Worm (Caenorhabditis elegans) whole organism, L1 larva: ENCODE data around the gene nlp-11.

Source experiments
- blmp-1 ChIP-seq: fragments of 150-350 bp; optimal IDR thresholded peaks from 2 replicates; lab custom pipeline; 2014; ENCODE audit warnings: missing biosample characterization, missing genetic modification characterization
- ceh-82 ChIP-seq, 3 experiments: fragments of 150-350 bp in 1 of 3; sonication (generic microtip) in 2 of 3; optimal IDR thresholded peaks; 2 replicates each; lab custom pipeline; 2014 to 2017; ENCODE audit warnings: missing biosample characterization in 3 of 3, missing genetic modification characterization in 3 of 3
- ces-1 ChIP-seq: fragments of 150-350 bp; optimal IDR thresholded peaks from 2 replicates; lab custom pipeline; 2014; ENCODE audit warnings: missing biosample characterization, missing genetic modification reagents, missing genetic modification characterization
- fkh-8 ChIP-seq: sonication (generic microtip); optimal IDR thresholded peaks from 2 replicates; lab custom pipeline; 2016; ENCODE audit warnings: mild to moderate bottlenecking, missing genetic modification characterization, missing compliant biosample characterization
- lin-13 ChIP-seq: fragments of 150-350 bp; optimal IDR thresholded peaks from 2 replicates; lab custom pipeline; 2014; ENCODE audit warnings: missing biosample characterization, missing genetic modification reagents, missing genetic modification characterization
- lin-35 ChIP-seq, 2 experiments: fragments of 150-350 bp; optimal IDR thresholded peaks; 2 replicates each; lab custom pipeline; 2014; ENCODE audit warnings: missing biosample characterization in 2 of 2, missing genetic modification characterization in 2 of 2, missing genetic modification reagents in 2 of 2
- mab-9 ChIP-seq: fragments of 200-800 bp; sonication (Bioruptor generic); IDR thresholded peaks from 2 replicates; pipeline ENCODE4 v1.3.6; 2022; ENCODE audit warnings: missing genetic modification reagents, missing genetic modification characterization, missing compliant biosample characterization
- nhr-76 ChIP-seq: sonication (generic microtip); optimal IDR thresholded peaks from 2 replicates; lab custom pipeline; 2017; ENCODE audit warnings: missing biosample characterization, missing genetic modification characterization
- pax-3 ChIP-seq: fragments of 200-800 bp; sonication (Bioruptor generic); optimal IDR thresholded peaks from 2 replicates; lab custom pipeline; 2018; ENCODE audit warnings: mild to moderate bottlenecking, missing genetic modification characterization, moderate library complexity, missing compliant biosample characterization
- snpc-4 ChIP-seq: fragments of 150-350 bp; optimal IDR thresholded peaks from 2 replicates; lab custom pipeline; 2014; ENCODE audit warnings: missing biosample characterization, missing genetic modification characterization
- snu-23 ChIP-seq: sonication (generic microtip); optimal IDR thresholded peaks from 2 replicates; lab custom pipeline; 2016; ENCODE audit warnings: missing genetic modification characterization, missing compliant biosample characterization
- unc-130 ChIP-seq: fragments of 150-350 bp; optimal IDR thresholded peaks from 2 replicates; lab custom pipeline; 2017; ENCODE audit warnings: missing biosample characterization, missing genetic modification characterization, inconsistent platforms
- zag-1 ChIP-seq: fragments of 150-350 bp; optimal IDR thresholded peaks from 2 replicates; lab custom pipeline; 2014; ENCODE audit warnings: missing biosample characterization, missing genetic modification characterization
- ztf-11 ChIP-seq, 2 experiments: sonication (generic microtip); optimal IDR thresholded peaks; 2 replicates each; lab custom pipeline; 2016 to 2017; ENCODE audit warnings: missing genetic modification characterization in 2 of 2, missing biosample characterization in 1 of 2, missing compliant biosample characterization in 1 of 2

- no peak for TF ChIP-seq unc-130 (tag; lab: Kevin White, UChicago)
- TF ChIP-seq snpc-4, result no peak
- TF ChIP-seq ztf-11 (tag; optimal IDR thresholded peaks at IDR 0.05; lab: Kevin White, UChicago), result no peak
- TF ChIP-seq snu-23 (GFP tag; lab: Kevin White, UChicago), result no peak
- TF ChIP-seq ceh-82 (tag; optimal IDR thresholded peaks at IDR 0.05; lab: Kevin White, UChicago), result no peak
- TF ChIP-seq pax-3 (tag; lab: Kevin White, UChicago), result no peak
- TF ChIP-seq lin-13 (GFP tag; lab: Kevin White, UChicago), result no peak
- no peak for TF ChIP-seq mab-9
- no peak for TF ChIP-seq fkh-8 (tag; lab: Kevin White, UChicago)
- TF ChIP-seq blmp-1 (tag; lab: Kevin White, UChicago), result no peak
- TF ChIP-seq lin-35 (GFP tag; optimal IDR thresholded peaks at IDR 0.05; lab: Kevin White, UChicago), result no peak
- TF ChIP-seq nhr-76 (tag; lab: Kevin White, UChicago), result no peak
- no peak for TF ChIP-seq zag-1
- peak; percentile 18 for TF ChIP-seq ces-1
Observed at ce11 chrII:9690067-9690632, 1.6 kb downstream of the nlp-11 start.
